Worm (Caenorhabditis elegans) whole organism, L3 larva: ENCODE results near the gene H13N06.7.

Experiments used
- ceh-82 ChIP-seq: fragments of 150-350 bp; optimal IDR thresholded peaks from 2 replicates; lab custom pipeline; 2014; ENCODE audit warnings: missing biosample characterization, missing genetic modification characterization
- egl-27 ChIP-seq: sonication (generic microtip); optimal IDR thresholded peaks from 4 replicates; lab custom pipeline; 2017; ENCODE audit warnings: missing biosample characterization, missing genetic modification reagents, missing genetic modification characterization
- elt-3 ChIP-seq, 3 experiments: fragments of 150-350 bp in 1 of 3; sonication (generic microtip) in 2 of 3; optimal IDR thresholded peaks; 2 replicates in 2 of 3; 4 replicates in 1 of 3; lab custom pipeline; 2014 to 2017; ENCODE audit warnings: missing biosample characterization in 3 of 3, missing genetic modification characterization in 3 of 3
- nhr-76 ChIP-seq: fragments of 150-350 bp; sonication (generic microtip); optimal IDR thresholded peaks from 5 replicates; lab custom pipeline; 2014; ENCODE audit warnings: missing biosample characterization, missing genetic modification characterization
- skn-1 ChIP-seq: fragments of 150-350 bp; optimal IDR thresholded peaks from 2 replicates; lab custom pipeline; 2014; ENCODE audit warnings: missing biosample characterization, missing genetic modification characterization

DNA sequence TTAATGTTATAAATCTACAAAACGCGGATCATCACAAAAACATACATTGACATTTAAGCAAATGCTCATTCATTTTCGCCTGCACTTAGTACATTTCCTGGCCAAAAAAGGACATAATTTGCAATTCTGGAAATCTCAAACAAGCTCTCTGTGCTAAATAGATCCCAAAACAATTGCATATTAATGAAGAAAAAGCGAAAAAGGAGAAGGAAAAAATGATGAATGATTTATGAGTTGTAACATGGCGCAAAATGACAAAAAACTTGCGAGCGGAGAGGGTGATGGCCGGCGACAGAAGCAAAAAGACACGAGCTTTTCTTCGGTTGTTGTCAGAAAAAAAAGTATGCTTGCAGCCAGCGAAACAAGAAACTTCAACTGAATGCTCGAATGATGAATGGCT is 52.0 kb downstream of the H13N06.7 start:
- no peak for TF ChIP-seq ceh-82 (tag; lab: Kevin White, UChicago)
- no peak for TF ChIP-seq egl-27
- TF ChIP-seq elt-3 (tag; optimal IDR thresholded peaks at IDR 0.05; lab: Kevin White, UChicago), result no peak
- no peak for TF ChIP-seq nhr-76
- TF ChIP-seq skn-1 (tag; lab: Kevin White, UChicago), result no peak
